Worm (Caenorhabditis elegans) whole organism, L4 larva: ENCODE data around the gene M28.9.

Source experiments
- F44E2.7 ChIP-seq: fragments of 200-800 bp; sonication (Bioruptor generic); IDR thresholded peaks from 2 replicates; pipeline ENCODE4 v2.1.2; 2022; ENCODE audit warnings: missing genetic modification characterization, missing compliant biosample characterization
- R02D3.7 ChIP-seq: fragments of 150-350 bp; sonication (generic microtip); optimal IDR thresholded peaks from 3 replicates; lab custom pipeline; 2014; ENCODE audit warnings: missing biosample characterization, missing genetic modification characterization
- aly-2 ChIP-seq: sonication (generic microtip); optimal IDR thresholded peaks from 2 replicates; lab custom pipeline; 2018; ENCODE audit warnings: missing biosample characterization, missing genetic modification characterization
- fkh-10 ChIP-seq: fragments of 150-350 bp; optimal IDR thresholded peaks from 2 replicates; lab custom pipeline; 2014; ENCODE audit warnings: missing biosample characterization, missing genetic modification reagents, missing genetic modification characterization
- fos-1 ChIP-seq: fragments of 150-350 bp; optimal IDR thresholded peaks from 2 replicates; lab custom pipeline; 2014; ENCODE audit warnings: missing biosample characterization, missing genetic modification characterization
- hlh-30 ChIP-seq: sonication (generic microtip); optimal IDR thresholded peaks from 2 replicates; lab custom pipeline; 2017; ENCODE audit warnings: antibody characterized with exemption, mild to moderate bottlenecking, missing genetic modification characterization, missing compliant biosample characterization; ENCODE audit not compliant: insufficient read depth
- lin-39 ChIP-seq: fragments of 150-350 bp; optimal IDR thresholded peaks from 2 replicates; lab custom pipeline; 2014; ENCODE audit warnings: missing biosample characterization, missing genetic modification reagents, missing genetic modification characterization
- nhr-11 ChIP-seq: fragments of 150-350 bp; optimal IDR thresholded peaks from 2 replicates; lab custom pipeline; 2014; ENCODE audit warnings: missing biosample characterization, missing genetic modification characterization
- spr-3 ChIP-seq: fragments of 200-800 bp; sonication (Bioruptor generic); optimal IDR thresholded peaks from 2 replicates; lab custom pipeline; 2018; ENCODE audit warnings: mild to moderate bottlenecking, missing genetic modification characterization, missing compliant biosample characterization
- zag-1 ChIP-seq: fragments of 150-350 bp; optimal IDR thresholded peaks from 2 replicates; lab custom pipeline; 2014; ENCODE audit warnings: missing biosample characterization, missing genetic modification characterization
- zip-2 ChIP-seq: fragments of 150-350 bp; optimal IDR thresholded peaks from 2 replicates; lab custom pipeline; 2014; ENCODE audit warnings: missing biosample characterization, missing genetic modification characterization

DNA sequence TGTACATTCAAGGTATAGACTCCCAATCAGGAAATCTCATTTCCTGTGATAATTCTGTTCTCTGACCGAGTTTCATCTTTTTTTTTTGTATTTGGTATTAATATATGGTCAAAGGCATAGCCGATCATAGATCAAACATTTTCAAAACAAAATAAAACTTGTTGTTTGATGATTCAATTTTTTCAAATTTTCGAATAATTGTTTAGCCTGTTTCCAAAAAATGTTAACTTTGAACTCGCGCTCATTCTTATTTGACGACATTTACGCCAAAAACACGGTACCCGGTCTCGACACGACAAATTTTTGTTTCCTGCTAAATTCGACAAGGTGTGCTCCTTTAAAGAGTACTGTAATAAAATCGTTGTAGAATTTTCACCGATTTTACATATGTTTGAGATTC, 30.4 kb upstream of the M28.9 start:
- TF ChIP-seq zip-2 (no peak), spr-3 (GFP tag; lab: Kevin White, UChicago) (no peak), fos-1 (tag; lab: Kevin White, UChicago) (no peak), fkh-10 (no peak), F44E2.7 (GFP tag; lab: Robert Waterston, UW) (no peak), aly-2 (tag; lab: Kevin White, UChicago) (no peak), hlh-30 (tag; lab: Kevin White, UChicago) (no peak), nhr-11 (tag; lab: Kevin White, UChicago) (no peak), zag-1 (no peak), lin-39 (tag; lab: Kevin White, UChicago) (no peak), R02D3.7 (no peak)
